Worm (Caenorhabditis elegans) whole organism, young adult: ENCODE results near the gene srh-128.

Experiments used
- B0019.2 ChIP-seq: fragments of 200-800 bp; sonication (Bioruptor generic); conservative IDR thresholded peaks from 2 replicates; pipeline ENCODE4 v1.3.6; 2022; ENCODE audit warnings: missing genetic modification reagents, missing genetic modification characterization, missing compliant biosample characterization
- B0261.1 ChIP-seq: sonication (generic microtip); optimal IDR thresholded peaks from 2 replicates; lab custom pipeline; 2016; ENCODE audit warnings: mild to moderate bottlenecking, missing genetic modification characterization, moderate library complexity, missing compliant biosample characterization
- D2030.7 ChIP-seq: fragments of 200-800 bp; sonication (Bioruptor generic); IDR thresholded peaks from 2 replicates; pipeline ENCODE4 v1.3.6; 2022; ENCODE audit warnings: missing genetic modification reagents, missing genetic modification characterization, missing compliant biosample characterization
- F22D6.2 ChIP-seq: sonication (generic microtip); optimal IDR thresholded peaks from 2 replicates; lab custom pipeline; 2016; ENCODE audit warnings: mild to moderate bottlenecking, missing genetic modification characterization, missing compliant biosample characterization
- F49E8.2 ChIP-seq: sonication (generic microtip); optimal IDR thresholded peaks from 3 replicates; lab custom pipeline; 2017; ENCODE audit warnings: missing genetic modification characterization, mild to moderate bottlenecking, missing compliant biosample characterization, antibody characterized with exemption, moderate library complexity; ENCODE audit not compliant: insufficient read depth
- Y53G8AR.9 ChIP-seq: fragments of 200-800 bp; sonication (Bioruptor generic); conservative IDR thresholded peaks from 2 replicates; pipeline ENCODE4 v1.3.6; 2022; ENCODE audit warnings: missing genetic modification reagents, missing genetic modification characterization, missing compliant biosample characterization
- Y56A3A.18 ChIP-seq: fragments of 200-800 bp; sonication (Bioruptor generic); IDR thresholded peaks from 2 replicates; pipeline ENCODE4 v1.3.6; 2022; ENCODE audit warnings: missing genetic modification reagents, missing genetic modification characterization, missing compliant biosample characterization
- Y67H2A.10 ChIP-seq: fragments of 200-800 bp; sonication (Bioruptor generic); conservative IDR thresholded peaks from 2 replicates; pipeline ENCODE4 v1.3.6; 2022; ENCODE audit warnings: missing genetic modification reagents, missing genetic modification characterization, missing compliant biosample characterization
- bed-2 ChIP-seq: fragments of 200-800 bp; sonication (Bioruptor generic); IDR thresholded peaks from 2 replicates; pipeline ENCODE4 v1.3.6; 2022; ENCODE audit warnings: missing genetic modification reagents, missing genetic modification characterization, missing compliant biosample characterization
- cebp-2 ChIP-seq: fragments of 200-800 bp; sonication (Bioruptor generic); IDR thresholded peaks from 2 replicates; pipeline ENCODE4 v1.3.6; 2022; ENCODE audit warnings: missing genetic modification characterization, missing compliant biosample characterization
- ceh-40 ChIP-seq: fragments of 200-800 bp; sonication (Bioruptor generic); IDR thresholded peaks from 2 replicates; pipeline ENCODE4 v1.3.6; 2022; ENCODE audit warnings: missing genetic modification characterization, missing compliant biosample characterization
- ceh-79 ChIP-seq: sonication (generic microtip); optimal IDR thresholded peaks from 2 replicates; lab custom pipeline; 2017; ENCODE audit warnings: mild to moderate bottlenecking, missing genetic modification characterization, missing compliant biosample characterization
- chd-7 ChIP-seq: sonication (generic microtip); optimal IDR thresholded peaks from 2 replicates; lab custom pipeline; 2016; ENCODE audit warnings: mild to moderate bottlenecking, missing genetic modification characterization, moderate library complexity, missing compliant biosample characterization
- die-1 ChIP-seq: sonication (generic microtip); optimal IDR thresholded peaks from 2 replicates; lab custom pipeline; 2016; ENCODE audit warnings: missing genotype, mild to moderate bottlenecking, missing genetic modification characterization, missing compliant biosample characterization
- dpff-1 ChIP-seq: sonication (generic microtip); optimal IDR thresholded peaks from 2 replicates; lab custom pipeline; 2017; ENCODE audit warnings: mild to moderate bottlenecking, missing genetic modification characterization, missing compliant biosample characterization
- egrh-3 ChIP-seq: fragments of 200-800 bp; sonication (Bioruptor generic); IDR thresholded peaks from 2 replicates; pipeline ENCODE4 v1.3.6; 2022; ENCODE audit warnings: missing genetic modification reagents, missing genetic modification characterization, missing compliant biosample characterization
- ekl-4 ChIP-seq: fragments of 200-800 bp; sonication (Bioruptor generic); IDR thresholded peaks from 2 replicates; pipeline ENCODE4 v1.3.6; 2022; ENCODE audit warnings: missing genetic modification reagents, missing genetic modification characterization, missing compliant biosample characterization
- ets-4 ChIP-seq: fragments of 200-800 bp; sonication (Bioruptor generic); optimal IDR thresholded peaks from 2 replicates; lab custom pipeline; 2018; ENCODE audit warnings: mild to moderate bottlenecking, missing genetic modification characterization, missing compliant biosample characterization
- him-1 ChIP-seq: sonication (generic microtip); optimal IDR thresholded peaks from 2 replicates; lab custom pipeline; 2016; ENCODE audit warnings: missing genotype, missing genetic modification reagents, missing genetic modification characterization, missing compliant biosample characterization
- hmg-1.2 ChIP-seq: fragments of 200-800 bp; sonication (Bioruptor generic); IDR thresholded peaks from 2 replicates; pipeline ENCODE4 v1.3.6; 2022; ENCODE audit warnings: missing genetic modification reagents, missing genetic modification characterization, missing compliant biosample characterization
- hmg-20 ChIP-seq: fragments of 200-800 bp; sonication (Bioruptor generic); IDR thresholded peaks from 2 replicates; pipeline ENCODE4 v1.3.6; 2022; ENCODE audit warnings: missing genetic modification reagents, missing genetic modification characterization, missing compliant biosample characterization
- lin-26 ChIP-seq: fragments of 200-800 bp; sonication (Bioruptor generic); IDR thresholded peaks from 2 replicates; pipeline ENCODE4 v1.3.6; 2022; ENCODE audit warnings: missing genetic modification reagents, missing genetic modification characterization, missing compliant biosample characterization
- lin-40 ChIP-seq: sonication (generic microtip); optimal IDR thresholded peaks from 2 replicates; lab custom pipeline; 2016; ENCODE audit warnings: missing genetic modification characterization, mild to moderate bottlenecking, missing compliant biosample characterization, missing genotype, missing genetic modification reagents
- lin-54 ChIP-seq: fragments of 200-800 bp; sonication (Bioruptor generic); optimal IDR thresholded peaks from 2 replicates; lab custom pipeline; 2018; ENCODE audit warnings: mild to moderate bottlenecking, missing genetic modification characterization, missing compliant biosample characterization
- lsl-1 ChIP-seq: fragments of 200-800 bp; sonication (Bioruptor generic); optimal IDR thresholded peaks from 2 replicates; lab custom pipeline; 2018; ENCODE audit warnings: mild to moderate bottlenecking, missing genetic modification characterization, moderate library complexity, missing compliant biosample characterization
- madf-3 ChIP-seq: fragments of 200-800 bp; sonication (Bioruptor generic); IDR thresholded peaks from 2 replicates; pipeline ENCODE4 v1.3.6; 2022; ENCODE audit warnings: missing genetic modification reagents, missing genetic modification characterization, missing compliant biosample characterization
- madf-6 ChIP-seq: fragments of 200-800 bp; sonication (Bioruptor generic); IDR thresholded peaks from 2 replicates; pipeline ENCODE4 v1.3.6; 2022; ENCODE audit warnings: missing genetic modification reagents, missing genetic modification characterization, missing compliant biosample characterization
- mcd-1 ChIP-seq: fragments of 200-800 bp; sonication (Bioruptor generic); IDR thresholded peaks from 2 replicates; pipeline ENCODE4 v1.3.6; 2022; ENCODE audit warnings: missing genetic modification reagents, missing genetic modification characterization, missing compliant biosample characterization
- mes-4 ChIP-seq: sonication (generic microtip); optimal IDR thresholded peaks from 2 replicates; lab custom pipeline; 2016; ENCODE audit warnings: missing genotype, missing genetic modification characterization, missing compliant biosample characterization
- nfyb-1 ChIP-seq: fragments of 200-800 bp; sonication (Bioruptor generic); IDR thresholded peaks from 2 replicates; pipeline ENCODE4 v1.3.6; 2022; ENCODE audit warnings: missing genetic modification reagents, missing genetic modification characterization, missing compliant biosample characterization
- pbrm-1 ChIP-seq: fragments of 200-800 bp; sonication (Bioruptor generic); IDR thresholded peaks from 2 replicates; pipeline ENCODE4 v1.3.6; 2022; ENCODE audit warnings: missing genetic modification reagents, missing genetic modification characterization, missing compliant biosample characterization
- pha-4 ChIP-seq: fragments of 150-350 bp; sonication (generic microtip); optimal IDR thresholded peaks from 2 replicates; lab custom pipeline; 2014; ENCODE audit warnings: missing biosample characterization, missing genetic modification reagents, missing genetic modification characterization
- rpc-1 ChIP-seq, 2 experiments: fragments of 150-350 bp in 1 of 2; sonication (generic microtip) in 1 of 2; optimal IDR thresholded peaks; 2 replicates each; lab custom pipeline; 2014 to 2018; ENCODE audit warnings: missing biosample characterization in 1 of 2, missing genetic modification characterization in 1 of 2, missing genetic modification reagents in 1 of 2, missing genotype in 1 of 2
- sea-2 ChIP-seq: fragments of 200-800 bp; sonication (Bioruptor generic); IDR thresholded peaks from 2 replicates; pipeline ENCODE4 v1.3.6; 2022; ENCODE audit warnings: missing genetic modification characterization, missing compliant biosample characterization
- snpc-1.3 ChIP-seq: sonication (generic microtip); optimal IDR thresholded peaks from 2 replicates; lab custom pipeline; 2017; ENCODE audit warnings: missing genetic modification characterization, mild to moderate bottlenecking, missing compliant biosample characterization, antibody characterized with exemption, moderate library complexity, missing genotype, missing genetic modification reagents; ENCODE audit not compliant: insufficient read depth
- snpc-3.4 ChIP-seq: sonication (generic microtip); optimal IDR thresholded peaks from 2 replicates; lab custom pipeline; 2017; ENCODE audit warnings: missing genetic modification characterization, mild to moderate bottlenecking, missing compliant biosample characterization, antibody characterized with exemption, moderate library complexity, missing genotype, missing genetic modification reagents
- snpc-4 ChIP-seq, 5 experiments: fragments of 150-350 bp in 1 of 5; sonication (generic microtip) in 4 of 5; optimal IDR thresholded peaks; 2 replicates each; lab custom pipeline; 2014 to 2018; ENCODE audit warnings: missing genetic modification characterization in 5 of 5, missing biosample characterization in 3 of 5, antibody characterized with exemption in 2 of 5, mild to moderate bottlenecking in 2 of 5, missing compliant biosample characterization in 2 of 5, missing genotype in 2 of 5, moderate library complexity in 2 of 5, missing genetic modification reagents in 1 of 5
- tbp1 ChIP-seq: fragments of 200-800 bp; sonication (Bioruptor generic); optimal IDR thresholded peaks from 2 replicates; lab custom pipeline; 2018; ENCODE audit warnings: mild to moderate bottlenecking, missing genetic modification characterization, missing compliant biosample characterization
- zfh-2 ChIP-seq: fragments of 200-800 bp; sonication (Bioruptor generic); conservative IDR thresholded peaks from 2 replicates; pipeline ENCODE4 v1.3.6; 2022; ENCODE audit warnings: missing genetic modification reagents, missing genetic modification characterization, missing compliant biosample characterization
- ztf-18 ChIP-seq: sonication (generic microtip); optimal IDR thresholded peaks from 2 replicates; lab custom pipeline; 2016; ENCODE audit warnings: missing genotype, mild to moderate bottlenecking, missing genetic modification characterization, missing compliant biosample characterization
- ztf-25 ChIP-seq: fragments of 200-800 bp; sonication (Bioruptor generic); IDR thresholded peaks from 2 replicates; pipeline ENCODE4 v1.3.6; 2022; ENCODE audit warnings: missing genetic modification reagents, missing genetic modification characterization, missing compliant biosample characterization
- ztf-28 ChIP-seq: fragments of 200-800 bp; sonication (Bioruptor generic); IDR thresholded peaks from 2 replicates; pipeline ENCODE4 v1.3.6; 2022; ENCODE audit warnings: missing genetic modification reagents, missing genetic modification characterization, missing compliant biosample characterization
- ztf-6 ChIP-seq: fragments of 200-800 bp; sonication (Bioruptor generic); IDR thresholded peaks from 2 replicates; pipeline ENCODE4 v1.3.6; 2022; ENCODE audit warnings: missing genetic modification reagents, missing genetic modification characterization, missing compliant biosample characterization

The srh-128 gene

DNA sequence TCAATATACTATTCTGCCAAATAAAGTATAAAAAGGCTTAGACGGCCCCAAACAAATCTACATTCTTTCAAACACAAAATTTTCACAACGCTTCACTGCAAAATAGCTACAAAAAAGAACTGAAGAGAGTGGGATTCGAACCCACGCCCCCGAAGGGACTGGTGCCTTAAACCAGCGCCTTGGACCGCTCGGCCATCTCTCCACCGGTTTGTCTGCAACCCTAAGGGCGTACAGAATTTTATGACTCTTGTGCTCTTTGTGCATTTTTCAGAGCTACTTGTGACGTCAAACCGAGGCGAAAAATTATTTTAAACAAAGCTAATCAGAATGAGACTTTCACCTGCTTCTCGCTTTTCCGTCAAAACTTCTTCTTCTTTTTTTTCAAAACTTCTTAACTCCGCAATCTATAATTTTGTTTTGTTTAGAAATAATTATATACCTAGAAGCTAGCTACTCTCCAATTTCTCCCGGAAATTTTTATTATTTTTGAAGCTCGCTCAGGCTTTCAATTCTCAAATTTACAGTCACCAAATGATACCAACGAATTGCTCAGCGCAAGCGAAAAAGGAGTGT is 31.1 kb upstream of the srh-128 start, which contains the start of gene T05A8.8 (continued):
- TF ChIP-seq F22D6.2 (no peak), ets-4 (no peak)

DNA sequence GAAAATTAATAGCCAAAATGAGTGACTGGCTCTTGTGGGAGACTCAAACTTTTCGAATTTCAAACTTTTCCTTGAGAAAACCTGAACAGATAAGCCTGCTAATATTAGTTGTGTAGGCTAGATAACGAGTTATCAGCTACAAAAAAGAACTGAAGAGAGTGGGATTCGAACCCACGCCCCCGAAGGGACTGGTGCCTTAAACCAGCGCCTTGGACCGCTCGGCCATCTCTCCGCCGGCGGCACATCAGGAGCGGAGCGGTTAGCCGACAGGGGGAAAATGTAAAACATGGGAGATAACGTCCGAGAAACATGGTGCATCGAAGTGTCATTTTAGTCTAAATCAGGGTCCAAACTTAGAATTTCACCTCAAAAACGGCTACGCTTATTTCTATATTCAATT is 30.5 kb upstream of the srh-128 start:
- TF ChIP-seq ceh-40 (0 out of 2 replicates have a peak, but pooled peaks have one; percentile 42), egrh-3 (peak; percentile 72), rpc-1 (optimal IDR thresholded peaks at IDR 0.05; lab: Kevin White, UChicago) (peak; percentile 50), rpc-1 (tag; optimal IDR thresholded peaks at IDR 0.05; lab: Kevin White, UChicago) (peak; percentile 75), ztf-18 (peak; percentile 14), Y56A3A.18 (GFP tag; lab: Robert Waterston, UW) (peak; percentile 39; the same call in 1 of the 2 replicates), bed-2 (no peak), ztf-6 (GFP tag; lab: Robert Waterston, UW) (no peak), snpc-4 (GFP tag; optimal IDR thresholded peaks at IDR 0.05; lab: Kevin White, UChicago) (no peak), snpc-4 (tag; optimal IDR thresholded peaks at IDR 0.05; lab: Kevin White, UChicago) (peak in 2 of 4 experiments; percentile 2 to 20), Y67H2A.10 (no peak), madf-3 (GFP tag; lab: Robert Waterston, UW) (no peak), madf-6 (GFP tag; lab: Robert Waterston, UW) (peak; percentile 53; the same call in 1 of the 2 replicates), hmg-20 (GFP tag; lab: Robert Waterston, UW) (peak; percentile 46; the same call in 1 of the 2 replicates), lin-54 (GFP tag; lab: Kevin White, UChicago) (peak; percentile 13), him-1 (tag; lab: Kevin White, UChicago) (peak; percentile 59), hmg-1.2 (GFP tag; lab: Robert Waterston, UW) (peak; percentile 55), pha-4 (tag; lab: Kevin White, UChicago) (no peak), ztf-25 (peak; percentile 62; the same call in 1 of the 2 replicates), lin-40 (no peak), ekl-4 (no peak), B0261.1 (tag; lab: Kevin White, UChicago) (peak; percentile 74), lin-26 (GFP tag; lab: Robert Waterston, UW) (peak; percentile 76), Y53G8AR.9 (GFP tag; lab: Robert Waterston, UW) (no peak), snpc-1.3 (tag; lab: Kevin White, UChicago) (no peak), F49E8.2 (tag; lab: Kevin White, UChicago) (no peak), dpff-1 (no peak), chd-7 (tag; lab: Kevin White, UChicago) (no peak), B0019.2 (GFP tag; lab: Robert Waterston, UW) (no peak), pbrm-1 (GFP tag; lab: Robert Waterston, UW) (peak; percentile 35; the same call in 1 of the 2 replicates), sea-2 (GFP tag; lab: Robert Waterston, UW) (no peak), lsl-1 (GFP tag; lab: Kevin White, UChicago) (peak; percentile 5), mcd-1 (peak; percentile 52; the same call in 1 of the 2 replicates), ceh-79 (tag; lab: Kevin White, UChicago) (no peak), tbp1 (GFP tag; lab: Kevin White, UChicago) (peak; percentile 86), mes-4 (tag; lab: Kevin White, UChicago) (no peak), zfh-2 (GFP tag; lab: Robert Waterston, UW) (peak; percentile 43), nfyb-1 (GFP tag; lab: Robert Waterston, UW) (peak; percentile 68; the same call in 1 of the 2 replicates), snpc-3.4 (no peak), ztf-28 (GFP tag; lab: Robert Waterston, UW) (no peak), D2030.7 (GFP tag; lab: Robert Waterston, UW) (peak; percentile 68), cebp-2 (GFP tag; lab: Robert Waterston, UW) (peak; percentile 61; the same call in 1 of the 2 replicates), die-1 (tag; lab: Kevin White, UChicago) (peak; percentile 48)
